Worm (Caenorhabditis elegans): ENCODE measurements around the gene lron-15.

lron-15 gene

ce11 chrII:6531940-6532339, 12.8 kb downstream of the lron-15 start, which contains the start of gene abcx-1:
Gene abcx-1 (plus strand): TSS chrII:6532163.
- TF ChIP-seq lin-14 (GFP tag; optimal IDR thresholded peaks at IDR 0.05) (peak; percentile 45), nhr-85 (tag) (peak; percentile 79), C04F5.9 (tag; optimal IDR thresholded peaks at IDR 0.05) (no peak)

- TF ChIP-seq nhr-11 (tag; optimal IDR thresholded peaks at IDR 0.05) (no peak), egl-27 (tag; optimal IDR thresholded peaks at IDR 0.05) (no peak)
Observed at ce11 chrII:6531527-6531926, 13.2 kb downstream of the lron-15 start, which contains the start of gene abch-1. Gene abch-1 (minus strand): TSS chrII:6531627.

ce11 chrII:6528629-6529028, 16.1 kb downstream of the lron-15 start, which contains the start of gene C56E6.4:
Gene C56E6.4 (minus strand): TSS chrII:6528729.
- TF ChIP-seq efl-3 (GFP tag; optimal IDR thresholded peaks at IDR 0.05) = no peak
- no peak for TF ChIP-seq mdl-1 (tag; optimal IDR thresholded peaks at IDR 0.05)
- TF ChIP-seq lin-14 (GFP tag; optimal IDR thresholded peaks at IDR 0.05) = no peak
- no peak for TF ChIP-seq rnt-1 (tag; optimal IDR thresholded peaks at IDR 0.05)

- TF ChIP-seq efl-1 (optimal IDR thresholded peaks at IDR 0.05) (no peak), efl-1 (GFP tag; optimal IDR thresholded peaks at IDR 0.05 in 1 of 2) (peak in 1 of 2 experiments; percentile 56), nhr-76 (tag; optimal IDR thresholded peaks at IDR 0.05) (no peak)
Observed at ce11 chrII:6526136-6526684, 18.5 kb downstream of the lron-15 start.

ce11 chrII:6524501-6524977, 20.2 kb downstream of the lron-15 start, which contains the start of gene C56E6.2:
Gene C56E6.2 (plus strand): TSS chrII:6524927.
- no peak for TF ChIP-seq alr-1 (tag; optimal IDR thresholded peaks at IDR 0.05; ENCODE audit: borderline replicate concordance)
- peak; percentile 2 for TF ChIP-seq elt-2 (tag; optimal IDR thresholded peaks at IDR 0.05)

ce11 chrII:6523940-6524339, 20.8 kb downstream of the lron-15 start:
- TF ChIP-seq nhr-84 (tag; optimal IDR thresholded peaks at IDR 0.05) = no peak
- no peak for TF ChIP-seq efl-3 (GFP tag; optimal IDR thresholded peaks at IDR 0.05)
- no peak for TF ChIP-seq alr-1 (tag; optimal IDR thresholded peaks at IDR 0.05; ENCODE audit: borderline replicate concordance)

ce11 chrII:6522622-6523254, 22.0 kb downstream of the lron-15 start:
- no peak for TF ChIP-seq unc-98 (GFP tag; IDR thresholded peaks at IDR 0.05)
- no peak for TF ChIP-seq zag-1 (tag; optimal IDR thresholded peaks at IDR 0.05)
- TF ChIP-seq nhr-90 (tag; optimal IDR thresholded peaks at IDR 0.05; ENCODE audit: poor library complexity) = no peak
- no peak for TF ChIP-seq efl-1 (optimal IDR thresholded peaks at IDR 0.05)
- TF ChIP-seq efl-1 (GFP tag; optimal IDR thresholded peaks at IDR 0.05 in 1 of 2) = peak in 1 of 2 experiments; percentile 64
- peak in 3 of 6 experiments; percentile 4 to 60 (median 11) for TF ChIP-seq elt-3 (tag; optimal IDR thresholded peaks at IDR 0.05)
- no peak for TF ChIP-seq ceh-88 (GFP tag; IDR thresholded peaks at IDR 0.05)
- TF ChIP-seq hlh-17 (GFP tag; optimal IDR thresholded peaks at IDR 0.05; ENCODE audit: borderline replicate concordance) = no peak
- TF ChIP-seq blmp-1 (tag; optimal IDR thresholded peaks at IDR 0.05) = peak; percentile 47
- peak; percentile 62 for TF ChIP-seq lin-14 (GFP tag; optimal IDR thresholded peaks at IDR 0.05)
- no peak for TF ChIP-seq unc-30 (tag; optimal IDR thresholded peaks at IDR 0.05)
- TF ChIP-seq nhr-20 (tag; optimal IDR thresholded peaks at IDR 0.05) = peak; percentile 13
- TF ChIP-seq xbp-1 (tag; optimal IDR thresholded peaks at IDR 0.05) = no peak
- TF ChIP-seq fkh-4 (tag; optimal IDR thresholded peaks at IDR 0.05; ENCODE audit: borderline replicate concordance) = no peak
- TF ChIP-seq fkh-10 (GFP tag; optimal IDR thresholded peaks at IDR 0.05) = no peak
- peak; percentile 82 for TF ChIP-seq nhr-85 (tag)
- TF ChIP-seq aha-1 (tag; optimal IDR thresholded peaks at IDR 0.05) = no peak
- no peak for TF ChIP-seq nhr-84 (tag; optimal IDR thresholded peaks at IDR 0.05)
- TF ChIP-seq nhr-12 (tag; optimal IDR thresholded peaks at IDR 0.05) = no peak
- TF ChIP-seq elt-2 (tag; optimal IDR thresholded peaks at IDR 0.05) = no peak
